Worm (Caenorhabditis elegans): Measurements from ENCODE around the gene Y47D7A.3.

DNA sequence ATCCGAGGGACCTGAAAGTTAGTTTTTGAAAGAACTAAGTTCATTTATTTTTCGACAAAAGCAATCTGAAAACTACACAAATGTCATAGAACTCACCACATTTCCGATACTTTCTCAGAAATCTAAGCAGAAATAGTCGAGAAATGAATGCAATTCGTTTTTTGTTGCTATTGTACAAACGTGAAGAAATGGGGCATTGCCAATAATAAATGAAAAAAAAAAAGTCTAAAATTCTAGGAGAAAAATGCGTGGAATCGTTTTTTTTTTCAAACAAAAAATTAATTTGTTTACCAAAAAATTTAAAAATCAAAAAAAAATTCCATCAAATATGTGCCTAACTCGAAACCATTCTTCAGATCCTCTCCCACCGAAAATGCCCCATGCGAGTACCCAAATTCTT is 971 bp downstream of the Y47D7A.3 start, which contains the start of gene Y47D7A.17:
- no peak for TF ChIP-seq him-1 (tag; optimal IDR thresholded peaks at IDR 0.05)
- TF ChIP-seq dao-5 (tag; optimal IDR thresholded peaks at IDR 0.05): no peak
